Worm (Caenorhabditis elegans) whole organism, L3 larva: ENCODE data around the gene F32D8.8.
A peak's percentile ranks its signal among the peaks of the same experiment; 100 is the strongest.

Source experiments
- aly-2 ChIP-seq: fragments of 150-350 bp; optimal IDR thresholded peaks from 2 replicates; lab custom pipeline; 2014; ENCODE audit warnings: missing biosample characterization, missing genetic modification characterization
- ceh-16 ChIP-seq: sonication (generic microtip); optimal IDR thresholded peaks from 2 replicates; lab custom pipeline; 2017; ENCODE audit warnings: missing biosample characterization, missing genetic modification characterization
- elt-3 ChIP-seq, 3 experiments: fragments of 150-350 bp in 1 of 3; sonication (generic microtip) in 2 of 3; optimal IDR thresholded peaks; 2 replicates in 2 of 3; 4 replicates in 1 of 3; lab custom pipeline; 2014 to 2017; ENCODE audit warnings: missing biosample characterization in 3 of 3, missing genetic modification characterization in 3 of 3
- fkh-10 ChIP-seq: sonication (generic microtip); optimal IDR thresholded peaks from 2 replicates; lab custom pipeline; 2017; ENCODE audit warnings: missing biosample characterization, missing genetic modification reagents, missing genetic modification characterization
- fkh-2 ChIP-seq: fragments of 150-350 bp; optimal IDR thresholded peaks from 2 replicates; lab custom pipeline; 2014; ENCODE audit warnings: missing biosample characterization, missing genetic modification reagents, missing genetic modification characterization
- nhr-23 ChIP-seq: fragments of 150-350 bp; optimal IDR thresholded peaks from 2 replicates; lab custom pipeline; 2014; ENCODE audit warnings: missing biosample characterization, missing genetic modification reagents, missing genetic modification characterization
- nhr-25 ChIP-seq: sonication (generic microtip); optimal IDR thresholded peaks from 2 replicates; lab custom pipeline; 2017; ENCODE audit warnings: missing biosample characterization, missing genetic modification characterization
- nhr-28 ChIP-seq: fragments of 150-350 bp; optimal IDR thresholded peaks from 2 replicates; lab custom pipeline; 2014; ENCODE audit warnings: missing biosample characterization, missing genetic modification characterization
- nhr-76 ChIP-seq: fragments of 150-350 bp; sonication (generic microtip); optimal IDR thresholded peaks from 5 replicates; lab custom pipeline; 2014; ENCODE audit warnings: missing biosample characterization, missing genetic modification characterization
- zag-1 ChIP-seq: fragments of 150-350 bp; optimal IDR thresholded peaks from 2 replicates; lab custom pipeline; 2014; ENCODE audit warnings: missing biosample characterization, missing genetic modification characterization

DNA sequence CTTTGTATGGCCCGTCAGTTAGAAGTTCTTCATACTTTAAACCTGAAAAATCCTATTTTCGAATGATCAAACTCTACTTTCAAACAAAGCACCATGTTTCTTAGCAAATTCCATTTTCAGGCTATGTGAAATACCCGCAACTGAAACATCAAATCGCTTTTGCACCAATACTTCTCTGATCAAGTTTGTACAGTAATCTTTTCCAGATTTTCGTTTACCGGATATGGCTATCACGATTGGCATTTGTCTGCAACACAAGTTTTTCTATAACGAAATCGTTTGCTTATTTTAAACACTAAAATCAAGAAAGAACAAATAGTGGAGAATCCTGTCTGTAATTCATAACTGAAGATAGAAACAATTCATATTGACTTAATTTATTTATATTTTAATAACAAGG lies 6.3 kb downstream of the F32D8.8 start, which contains the start of gene F32D8.13:
- peak; percentile 18 for TF ChIP-seq nhr-23 (tag; lab: Kevin White, UChicago)
- TF ChIP-seq nhr-25 (tag; lab: Kevin White, UChicago), result no peak
- no peak for TF ChIP-seq zag-1
- TF ChIP-seq nhr-76 (tag; lab: Kevin White, UChicago), result no peak
- TF ChIP-seq aly-2, result no peak
- no peak for TF ChIP-seq elt-3 (tag; optimal IDR thresholded peaks at IDR 0.05; lab: Kevin White, UChicago)
- no peak for TF ChIP-seq fkh-10 (GFP tag; lab: Kevin White, UChicago)
- TF ChIP-seq nhr-28, result no peak
- TF ChIP-seq fkh-2 (tag; lab: Kevin White, UChicago), result no peak
- no peak for TF ChIP-seq ceh-16 (tag; lab: Kevin White, UChicago)
